Worm (Caenorhabditis elegans): Measurements from ENCODE around the gene srw-138.

Gene srw-138

ce11 chrV:2941405-2941804, 21.5 kb downstream of the srw-138 start, which contains the start of gene srw-143:
TSS of gene srw-143 (minus strand) at chrV:2941505.
- TF ChIP-seq alr-1 (tag; optimal IDR thresholded peaks at IDR 0.05; ENCODE audit: borderline replicate concordance) (no peak), efl-1 (optimal IDR thresholded peaks at IDR 0.05) (no peak), efl-1 (GFP tag; optimal IDR thresholded peaks at IDR 0.05 in 1 of 2) (peak in 1 of 2 experiments; percentile 23), skn-1 (tag; optimal IDR thresholded peaks at IDR 0.05) (no peak), elt-2 (tag; optimal IDR thresholded peaks at IDR 0.05) (no peak), ceh-90 (tag; optimal IDR thresholded peaks at IDR 0.05) (no peak)

- no peak for TF ChIP-seq irx-1 (tag; optimal IDR thresholded peaks at IDR 0.05)
- TF ChIP-seq nhr-20 (tag; optimal IDR thresholded peaks at IDR 0.05) = no peak
Measured at ce11 chrV:2938497-2938896, 24.4 kb downstream of the srw-138 start, which contains the start of gene srw-141. TSS of gene srw-141 (minus strand) at chrV:2938597.

- TF ChIP-seq zip-4 (GFP tag; optimal IDR thresholded peaks at IDR 0.05) (no peak), nhr-20 (tag; optimal IDR thresholded peaks at IDR 0.05) (no peak), pqm-1 (tag; optimal IDR thresholded peaks at IDR 0.05) (no peak), nhr-90 (tag; optimal IDR thresholded peaks at IDR 0.05; ENCODE audit: poor library complexity) (no peak), unc-130 (tag; optimal IDR thresholded peaks at IDR 0.05) (no peak), elt-3 (tag; optimal IDR thresholded peaks at IDR 0.05) (no peak), blmp-1 (tag; optimal IDR thresholded peaks at IDR 0.05) (no peak), Y116A8C.19 (tag; optimal IDR thresholded peaks at IDR 0.05; ENCODE audit: borderline replicate concordance) (no peak)
Measured at ce11 chrV:2934075-2934474, 28.8 kb downstream of the srw-138 start, which contains the start of gene srh-247. TSS of gene srh-247 (minus strand) at chrV:2934175.

ce11 chrV:2931252-2931651, 31.6 kb downstream of the srw-138 start, which contains the start of gene C31B8.1:
TSS of gene C31B8.1 (plus strand) at chrV:2931552.
- TF ChIP-seq efl-1 (optimal IDR thresholded peaks at IDR 0.05) = no peak
- peak in 1 of 2 experiments; percentile 78 for TF ChIP-seq efl-1 (GFP tag; optimal IDR thresholded peaks at IDR 0.05 in 1 of 2)
- no peak for TF ChIP-seq elt-3 (tag; optimal IDR thresholded peaks at IDR 0.05)

ce11 chrV:2929753-2930152, 33.1 kb downstream of the srw-138 start, which contains the start of gene C31B8.16:
TSS of gene C31B8.16 (plus strand) at chrV:2930053.
- TF ChIP-seq nhr-11 (tag; optimal IDR thresholded peaks at IDR 0.05) (no peak), lin-15B (tag; optimal IDR thresholded peaks at IDR 0.05) (no peak)

- no peak for TF ChIP-seq pag-3 (tag; optimal IDR thresholded peaks at IDR 0.05; ENCODE audit: borderline replicate concordance, insufficient read depth)
- no peak for TF ChIP-seq aly-2 (tag; optimal IDR thresholded peaks at IDR 0.05)
- no peak for TF ChIP-seq nhr-84 (tag; optimal IDR thresholded peaks at IDR 0.05)
- TF ChIP-seq nhr-19 (GFP tag; conservative IDR thresholded peaks at IDR 0.05) = no peak
- no peak for TF ChIP-seq nhr-85 (tag)
- no peak for TF ChIP-seq hlh-17 (GFP tag; optimal IDR thresholded peaks at IDR 0.05; ENCODE audit: borderline replicate concordance)
- TF ChIP-seq sup-37 (GFP tag; optimal IDR thresholded peaks at IDR 0.05) = no peak
- TF ChIP-seq efl-3 (GFP tag; optimal IDR thresholded peaks at IDR 0.05) = no peak
- no peak for TF ChIP-seq lsy-2 (tag; optimal IDR thresholded peaks at IDR 0.05)
- no peak for TF ChIP-seq lin-35 (GFP tag; optimal IDR thresholded peaks at IDR 0.05)
- TF ChIP-seq skn-1 (tag; optimal IDR thresholded peaks at IDR 0.05) = no peak
Measured at ce11 chrV:2927553-2927952, 35.3 kb downstream of the srw-138 start, which contains the start of gene C31B8.12. TSS of gene C31B8.12 (minus strand) at chrV:2927653.

- TF ChIP-seq fkh-8 (tag; optimal IDR thresholded peaks at IDR 0.05) (no peak), vab-15 (tag; optimal IDR thresholded peaks at IDR 0.05) (no peak), nhr-20 (tag; optimal IDR thresholded peaks at IDR 0.05) (no peak), dsc-1 (tag; optimal IDR thresholded peaks at IDR 0.05) (no peak), dpl-1 (GFP tag; optimal IDR thresholded peaks at IDR 0.05) (no peak), lin-15B (tag; optimal IDR thresholded peaks at IDR 0.05) (no peak), xbp-1 (tag; optimal IDR thresholded peaks at IDR 0.05) (no peak), zip-4 (GFP tag; optimal IDR thresholded peaks at IDR 0.05) (no peak), ets-5 (GFP tag; IDR thresholded peaks at IDR 0.05) (no peak), mep-1 (tag; optimal IDR thresholded peaks at IDR 0.05) (no peak), nhr-19 (GFP tag; conservative IDR thresholded peaks at IDR 0.05) (no peak), unc-130 (tag; optimal IDR thresholded peaks at IDR 0.05) (no peak), hpl-2 (GFP tag; optimal IDR thresholded peaks at IDR 0.05) (no peak), fkh-10 (GFP tag; optimal IDR thresholded peaks at IDR 0.05) (no peak), irx-1 (tag; optimal IDR thresholded peaks at IDR 0.05) (no peak)
Measured at ce11 chrV:2922594-2922993, 40.3 kb downstream of the srw-138 start, which contains the start of gene srh-38. TSS of gene srh-38 (minus strand) at chrV:2922694.
